Worm (Caenorhabditis elegans) whole organism, L2 larva: ENCODE measurements around the gene dpy-31.

ENCODE experiments used
- C34F6.9 ChIP-seq: fragments of 150-350 bp; optimal IDR thresholded peaks from 2 replicates; lab custom pipeline; 2014; ENCODE audit warnings: missing biosample characterization, missing genetic modification characterization
- F13H6.1 ChIP-seq: sonication (generic microtip); optimal IDR thresholded peaks from 2 replicates; lab custom pipeline; 2016; ENCODE audit warnings: missing genetic modification characterization, missing compliant biosample characterization
- R02D3.7 ChIP-seq: fragments of 150-350 bp; optimal IDR thresholded peaks from 2 replicates; lab custom pipeline; 2014; ENCODE audit warnings: missing biosample characterization, missing genetic modification characterization
- Y55F3AM.14 ChIP-seq: fragments of 200-800 bp; sonication (Bioruptor generic); optimal IDR thresholded peaks from 2 replicates; lab custom pipeline; 2018; ENCODE audit warnings: mild to moderate bottlenecking, missing genetic modification characterization, missing compliant biosample characterization
- ZK546.5 ChIP-seq: sonication (generic microtip); optimal IDR thresholded peaks from 2 replicates; lab custom pipeline; 2017; ENCODE audit warnings: missing biosample characterization, missing genetic modification characterization
- alr-1 ChIP-seq: fragments of 150-350 bp; optimal IDR thresholded peaks from 2 replicates; lab custom pipeline; 2014; ENCODE audit warnings: missing biosample characterization, missing genetic modification characterization
- ama-1 ChIP-seq: fragments of 150-350 bp; optimal IDR thresholded peaks from 2 replicates; lab custom pipeline; 2018; ENCODE audit warnings: inconsistent platforms
- blmp-1 ChIP-seq: sonication (generic microtip); optimal IDR thresholded peaks from 2 replicates; lab custom pipeline; 2017; ENCODE audit warnings: missing genetic modification characterization, mild to moderate bottlenecking, missing compliant biosample characterization, antibody characterized with exemption, moderate library complexity; ENCODE audit not compliant: insufficient read depth
- crh-2 ChIP-seq: sonication (generic microtip); optimal IDR thresholded peaks from 2 replicates; lab custom pipeline; 2017; ENCODE audit warnings: missing biosample characterization, missing genetic modification characterization
- dmd-4 ChIP-seq: sonication (generic microtip); optimal IDR thresholded peaks from 2 replicates; lab custom pipeline; 2017; ENCODE audit warnings: missing biosample characterization, missing genetic modification characterization
- egl-27 ChIP-seq: sonication (generic microtip); optimal IDR thresholded peaks from 3 replicates; lab custom pipeline; 2017; ENCODE audit warnings: missing biosample characterization, missing genetic modification reagents, missing genetic modification characterization
- elt-3 ChIP-seq: sonication (generic microtip); optimal IDR thresholded peaks from 2 replicates; lab custom pipeline; 2017; ENCODE audit warnings: missing biosample characterization, missing genetic modification characterization
- fos-1 ChIP-seq: fragments of 150-350 bp; optimal IDR thresholded peaks from 2 replicates; lab custom pipeline; 2014; ENCODE audit warnings: missing biosample characterization, missing genetic modification characterization
- gmeb-1 ChIP-seq: fragments of 150-350 bp; optimal IDR thresholded peaks from 2 replicates; lab custom pipeline; 2014; ENCODE audit warnings: missing biosample characterization, missing genetic modification characterization
- lin-11 ChIP-seq: fragments of 150-350 bp; sonication (generic microtip); optimal IDR thresholded peaks from 2 replicates; lab custom pipeline; 2014; ENCODE audit warnings: missing biosample characterization, missing genetic modification characterization, inconsistent platforms, mixed read lengths
- lin-39 ChIP-seq: fragments of 150-350 bp; optimal IDR thresholded peaks from 2 replicates; lab custom pipeline; 2014; ENCODE audit warnings: missing biosample characterization, missing genetic modification reagents, missing genetic modification characterization
- lsy-2 ChIP-seq, 2 experiments: fragments of 150-350 bp in 1 of 2; sonication (generic microtip) in 1 of 2; optimal IDR thresholded peaks; 2 replicates each; lab custom pipeline; 2014 to 2017; ENCODE audit warnings: missing biosample characterization in 2 of 2, missing genetic modification characterization in 2 of 2
- mab-5 ChIP-seq: fragments of 150-350 bp; optimal IDR thresholded peaks from 2 replicates; lab custom pipeline; 2014; ENCODE audit warnings: missing biosample characterization, missing genetic modification characterization
- mbf-1 ChIP-seq: sonication (generic microtip); optimal IDR thresholded peaks from 2 replicates; lab custom pipeline; 2017; ENCODE audit warnings: missing biosample characterization, missing genetic modification characterization
- mdl-1 ChIP-seq, 2 experiments: fragments of 150-350 bp in 1 of 2; sonication (generic microtip) in 1 of 2; optimal IDR thresholded peaks; 2 replicates each; lab custom pipeline; 2017; ENCODE audit warnings: missing biosample characterization in 2 of 2, missing genetic modification characterization in 2 of 2
- nhr-10 ChIP-seq: sonication (generic microtip); optimal IDR thresholded peaks from 2 replicates; lab custom pipeline; 2017; ENCODE audit warnings: missing biosample characterization, missing genetic modification characterization
- nhr-11 ChIP-seq: fragments of 150-350 bp; optimal IDR thresholded peaks from 2 replicates; lab custom pipeline; 2014; ENCODE audit warnings: missing biosample characterization, missing genetic modification characterization
- nhr-12 ChIP-seq: fragments of 150-350 bp; optimal IDR thresholded peaks from 2 replicates; lab custom pipeline; 2014; ENCODE audit warnings: missing biosample characterization, missing genetic modification characterization
- nhr-129 ChIP-seq: fragments of 150-350 bp; optimal IDR thresholded peaks from 2 replicates; lab custom pipeline; 2014; ENCODE audit warnings: missing biosample characterization, missing genetic modification characterization
- nhr-21 ChIP-seq: fragments of 150-350 bp; optimal IDR thresholded peaks from 2 replicates; lab custom pipeline; 2014; ENCODE audit warnings: missing biosample characterization, missing genetic modification characterization
- nhr-237 ChIP-seq: fragments of 150-350 bp; optimal IDR thresholded peaks from 2 replicates; lab custom pipeline; 2014; ENCODE audit warnings: missing biosample characterization, missing genetic modification characterization
- nhr-25 ChIP-seq: fragments of 150-350 bp; sonication (generic microtip); optimal IDR thresholded peaks from 3 replicates; lab custom pipeline; 2014; ENCODE audit warnings: missing biosample characterization, missing genetic modification characterization
- nhr-6 ChIP-seq: fragments of 150-350 bp; optimal IDR thresholded peaks from 2 replicates; lab custom pipeline; 2014; ENCODE audit warnings: missing biosample characterization, missing genetic modification characterization
- nhr-77 ChIP-seq: fragments of 150-350 bp; optimal IDR thresholded peaks from 2 replicates; lab custom pipeline; 2014; ENCODE audit warnings: missing biosample characterization, missing genetic modification characterization
- peb-1 ChIP-seq: fragments of 150-350 bp; optimal IDR thresholded peaks from 2 replicates; lab custom pipeline; 2014; ENCODE audit warnings: missing biosample characterization, missing genetic modification characterization
- sem-4 ChIP-seq: fragments of 150-350 bp; optimal IDR thresholded peaks from 2 replicates; lab custom pipeline; 2014; ENCODE audit warnings: missing biosample characterization, missing genetic modification reagents, missing genetic modification characterization
- skn-1 ChIP-seq: sonication (generic microtip); optimal IDR thresholded peaks from 2 replicates; lab custom pipeline; 2017; ENCODE audit warnings: missing biosample characterization, missing genetic modification characterization
- sma-9 ChIP-seq, 2 experiments: fragments of 150-350 bp in 1 of 2; sonication (generic microtip) in 1 of 2; optimal IDR thresholded peaks; 2 replicates each; lab custom pipeline; 2014 to 2016; ENCODE audit warnings: missing genetic modification characterization in 2 of 2, mild to moderate bottlenecking in 1 of 2, missing biosample characterization in 1 of 2, missing compliant biosample characterization in 1 of 2, missing genetic modification reagents in 1 of 2, moderate library complexity in 1 of 2
- snpc-4 ChIP-seq: fragments of 150-350 bp; optimal IDR thresholded peaks from 2 replicates; lab custom pipeline; 2014; ENCODE audit warnings: missing biosample characterization, missing genetic modification characterization
- unc-39 ChIP-seq: fragments of 150-350 bp; optimal IDR thresholded peaks from 2 replicates; lab custom pipeline; 2014; ENCODE audit warnings: missing biosample characterization, missing genetic modification characterization
- unc-55 ChIP-seq: fragments of 150-350 bp; sonication (generic microtip); optimal IDR thresholded peaks from 3 replicates; lab custom pipeline; 2014; ENCODE audit warnings: missing biosample characterization, missing genetic modification reagents, missing genetic modification characterization
- zag-1 ChIP-seq: fragments of 150-350 bp; optimal IDR thresholded peaks from 2 replicates; lab custom pipeline; 2014; ENCODE audit warnings: missing biosample characterization, missing genetic modification characterization
- ztf-11 ChIP-seq: sonication (generic microtip); optimal IDR thresholded peaks from 2 replicates; lab custom pipeline; 2017; ENCODE audit warnings: missing biosample characterization, missing genetic modification characterization

Gene dpy-31

ce11 chrIII:7207903-7208497, 6.0 kb downstream of the dpy-31 start, which contains the start of gene rpl-6 (continued):
- TF ChIP-seq sem-4 (tag; lab: Kevin White, UChicago), result peak; percentile 80

ce11 chrIII:7209721-7210120, 7.7 kb downstream of the dpy-31 start, which contains the start of gene R151.2:
Gene R151.2, plus strand, starts transcription at chrIII:7209967.
- TF ChIP-seq gmeb-1 (tag; lab: Kevin White, UChicago) (no peak), ama-1 (lab: Kevin White, UChicago) (no peak), nhr-11 (tag; lab: Kevin White, UChicago) (no peak), fos-1 (no peak), unc-39 (tag; lab: Kevin White, UChicago) (no peak), elt-3 (tag; lab: Kevin White, UChicago) (no peak), zag-1 (tag; lab: Kevin White, UChicago) (no peak), sem-4 (tag; lab: Kevin White, UChicago) (no peak), Y55F3AM.14 (GFP tag; lab: Kevin White, UChicago) (no peak), lin-11 (no peak), nhr-77 (tag; lab: Kevin White, UChicago) (no peak), mdl-1 (tag; optimal IDR thresholded peaks at IDR 0.05; lab: Kevin White, UChicago) (no peak), nhr-6 (tag; lab: Kevin White, UChicago) (no peak), nhr-10 (tag; lab: Kevin White, UChicago) (no peak), mab-5 (tag; lab: Kevin White, UChicago) (no peak), lin-39 (tag; lab: Kevin White, UChicago) (no peak), nhr-21 (tag; lab: Kevin White, UChicago) (no peak), skn-1 (tag; lab: Kevin White, UChicago) (no peak)
- TF ChIP-seq, all 48 proteins: peak for 0

- peak; percentile 22 for TF ChIP-seq unc-55 (GFP tag; lab: Kevin White, UChicago)
- no peak for TF ChIP-seq lin-11
- TF ChIP-seq, all 48 proteins: peak for 1
Observed at ce11 chrIII:7210486-7210885, 8.5 kb downstream of the dpy-31 start.

ce11 chrIII:7212028-7212427, 10.0 kb downstream of the dpy-31 start:
- TF ChIP-seq gmeb-1 (tag; lab: Kevin White, UChicago), result peak; percentile 19
- TF ChIP-seq fos-1, result peak; percentile 62
- no peak for TF ChIP-seq zag-1 (tag; lab: Kevin White, UChicago)

- TF ChIP-seq peb-1 (tag; lab: Kevin White, UChicago) (no peak), blmp-1 (tag; lab: Kevin White, UChicago) (no peak), nhr-12 (no peak), gmeb-1 (tag; lab: Kevin White, UChicago) (no peak), ztf-11 (tag; lab: Kevin White, UChicago) (no peak), alr-1 (tag; lab: Kevin White, UChicago) (no peak), lsy-2 (tag; optimal IDR thresholded peaks at IDR 0.05; lab: Kevin White, UChicago) (peak in 1 of 2 experiments; percentile 16), nhr-237 (tag; lab: Kevin White, UChicago) (no peak), F13H6.1 (peak; percentile 13), mdl-1 (tag; optimal IDR thresholded peaks at IDR 0.05; lab: Kevin White, UChicago) (no peak), elt-3 (tag; lab: Kevin White, UChicago) (no peak), R02D3.7 (tag; lab: Kevin White, UChicago) (no peak), egl-27 (tag; lab: Kevin White, UChicago) (no peak), skn-1 (tag; lab: Kevin White, UChicago) (no peak), C34F6.9 (tag; lab: Kevin White, UChicago) (no peak), dmd-4 (tag; lab: Kevin White, UChicago) (no peak), nhr-25 (tag; lab: Kevin White, UChicago) (no peak), sma-9 (GFP tag; optimal IDR thresholded peaks at IDR 0.05; lab: Kevin White, UChicago) (peak; percentile 19), sma-9 (tag; optimal IDR thresholded peaks at IDR 0.05; lab: Kevin White, UChicago) (no peak), nhr-11 (tag; lab: Kevin White, UChicago) (no peak), ZK546.5 (no peak), nhr-6 (tag; lab: Kevin White, UChicago) (no peak), nhr-10 (tag; lab: Kevin White, UChicago) (no peak), snpc-4 (tag; lab: Kevin White, UChicago) (no peak), nhr-21 (tag; lab: Kevin White, UChicago) (no peak), ama-1 (lab: Kevin White, UChicago) (no peak), lin-39 (tag; lab: Kevin White, UChicago) (no peak), crh-2 (no peak), fos-1 (no peak), sem-4 (tag; lab: Kevin White, UChicago) (no peak), mbf-1 (tag; lab: Kevin White, UChicago) (no peak), zag-1 (tag; lab: Kevin White, UChicago) (no peak), nhr-129 (peak; percentile 55)
Observed at ce11 chrIII:7215532-7215931, 13.5 kb downstream of the dpy-31 start.
